Fruit fly (Drosophila melanogaster): Measurements from ENCODE around the gene Arp2.
A peak's percentile ranks its signal among the peaks of the same experiment; 100 is the strongest.

Arp2 gene

dm6 chrX:16583730-16584129 is 30.0 kb upstream of the Arp2 start:
- TF ChIP-seq pan (optimal IDR thresholded peaks at IDR 0.05) (no peak), EcR (GFP tag; optimal IDR thresholded peaks at IDR 0.05) (no peak), psq (optimal IDR thresholded peaks at IDR 0.05) (no peak), Dll (optimal IDR thresholded peaks at IDR 0.05) (no peak), CG8478 (optimal IDR thresholded peaks at IDR 0.05) (no peak), usp (GFP tag; optimal IDR thresholded peaks at IDR 0.05) (no peak)

- TF ChIP-seq usp (GFP tag; optimal IDR thresholded peaks at IDR 0.05) (no peak), Dll (optimal IDR thresholded peaks at IDR 0.05) (no peak), pan (optimal IDR thresholded peaks at IDR 0.05) (no peak), CG8478 (optimal IDR thresholded peaks at IDR 0.05) (no peak), EcR (GFP tag; optimal IDR thresholded peaks at IDR 0.05) (no peak), psq (optimal IDR thresholded peaks at IDR 0.05) (no peak)
Observed at dm6 chrX:16582145-16582544, 28.4 kb upstream of the Arp2 start.

DNA sequence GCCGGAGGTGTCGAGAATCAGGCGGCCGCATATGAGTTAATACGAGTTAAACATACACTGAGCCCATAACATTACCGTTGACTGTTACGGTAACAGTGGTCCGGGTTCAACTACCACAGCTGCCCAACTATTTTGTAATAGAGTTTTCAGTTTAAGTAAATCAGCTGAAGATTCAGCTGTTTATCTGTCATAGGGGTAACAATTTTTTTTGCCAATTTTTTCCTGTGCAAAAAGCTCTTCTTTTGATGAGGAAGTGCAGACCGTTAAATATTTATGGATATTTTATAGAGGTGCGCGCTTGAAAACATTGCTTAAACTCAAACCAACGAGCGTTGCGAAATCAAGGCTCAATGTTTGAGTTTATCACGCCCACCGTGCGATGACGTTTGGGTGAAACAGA is 27.9 kb upstream of the Arp2 start:
- no peak for TF ChIP-seq pan (optimal IDR thresholded peaks at IDR 0.05)
- TF ChIP-seq usp (GFP tag; optimal IDR thresholded peaks at IDR 0.05), result no peak
- no peak for TF ChIP-seq EcR (GFP tag; optimal IDR thresholded peaks at IDR 0.05)
- TF ChIP-seq CG8478 (optimal IDR thresholded peaks at IDR 0.05), result no peak
- no peak for TF ChIP-seq Dll (optimal IDR thresholded peaks at IDR 0.05)
- no peak for TF ChIP-seq psq (optimal IDR thresholded peaks at IDR 0.05)

DNA sequence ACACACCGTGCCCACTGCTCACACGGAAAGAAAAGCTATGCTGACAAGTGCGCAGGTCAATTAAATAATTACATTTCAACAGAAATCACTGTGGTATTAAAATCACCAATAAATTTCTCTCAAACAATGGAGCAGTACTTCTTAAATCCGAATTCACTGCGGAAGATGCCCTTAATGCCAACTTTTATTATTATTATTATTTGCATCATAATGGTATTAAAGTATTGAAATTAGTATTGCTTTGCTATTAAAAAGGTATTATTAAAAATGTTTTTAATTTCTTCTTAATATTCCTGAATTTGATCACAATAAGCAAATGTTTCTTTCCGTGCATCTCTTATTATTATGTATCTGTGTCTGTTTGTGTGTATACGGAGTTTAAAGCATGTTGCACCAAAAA is 26.2 kb upstream of the Arp2 start:
- TF ChIP-seq EcR (GFP tag; optimal IDR thresholded peaks at IDR 0.05), result no peak
- no peak for TF ChIP-seq pan (optimal IDR thresholded peaks at IDR 0.05)
- TF ChIP-seq usp (GFP tag; optimal IDR thresholded peaks at IDR 0.05), result no peak
- TF ChIP-seq psq (optimal IDR thresholded peaks at IDR 0.05), result no peak
- no peak for TF ChIP-seq CG8478 (optimal IDR thresholded peaks at IDR 0.05)
- TF ChIP-seq Dll (optimal IDR thresholded peaks at IDR 0.05), result no peak

DNA sequence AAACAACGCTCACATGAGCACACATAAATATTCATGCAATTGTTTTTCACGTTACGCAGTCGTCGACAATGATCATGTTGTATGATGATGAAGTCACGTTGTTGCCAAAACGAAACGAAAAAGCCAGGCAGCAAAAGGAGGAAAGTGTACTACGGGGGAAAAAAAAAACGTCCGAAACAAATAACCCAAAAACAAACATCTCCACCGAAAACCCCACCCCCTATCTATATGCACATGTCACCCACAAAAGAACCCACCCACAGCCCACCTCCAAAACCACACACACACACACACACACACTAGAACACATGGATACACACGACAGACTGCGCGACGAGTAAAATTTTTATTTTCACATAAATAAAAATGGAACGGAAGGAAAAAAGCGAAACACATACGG is 21.3 kb upstream of the Arp2 start:
- TF ChIP-seq CG8478 (optimal IDR thresholded peaks at IDR 0.05), result no peak

DNA sequence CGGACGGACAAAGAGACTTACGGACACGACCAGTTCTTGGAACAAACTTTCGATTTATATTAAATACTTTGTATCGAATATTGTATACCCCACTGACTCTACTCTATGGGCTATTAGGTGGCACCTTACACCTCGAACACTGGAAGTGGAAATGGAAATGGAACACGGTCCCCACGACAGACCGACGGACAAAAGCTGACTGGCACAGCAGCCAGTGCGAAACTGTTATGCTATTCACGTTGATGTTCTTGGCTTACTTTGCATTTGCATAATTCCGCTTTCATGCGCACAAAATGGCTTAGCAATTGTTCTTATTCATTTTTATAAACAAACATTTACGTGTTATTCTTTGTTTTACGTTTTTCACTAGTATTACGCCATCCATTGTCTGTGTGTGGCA is 20.3 kb upstream of the Arp2 start:
- no peak for TF ChIP-seq pan (optimal IDR thresholded peaks at IDR 0.05)
- no peak for TF ChIP-seq CG8478 (optimal IDR thresholded peaks at IDR 0.05)
- no peak for TF ChIP-seq usp (GFP tag; optimal IDR thresholded peaks at IDR 0.05)
- no peak for TF ChIP-seq EcR (GFP tag; optimal IDR thresholded peaks at IDR 0.05)
- TF ChIP-seq psq (optimal IDR thresholded peaks at IDR 0.05), result no peak
- no peak for TF ChIP-seq Dll (optimal IDR thresholded peaks at IDR 0.05)

- TF ChIP-seq usp (GFP tag; optimal IDR thresholded peaks at IDR 0.05) (no peak), CG8478 (optimal IDR thresholded peaks at IDR 0.05) (no peak), Dll (optimal IDR thresholded peaks at IDR 0.05) (no peak), EcR (GFP tag; optimal IDR thresholded peaks at IDR 0.05) (no peak), psq (optimal IDR thresholded peaks at IDR 0.05) (no peak)
Observed at dm6 chrX:16573659-16574058, 19.9 kb upstream of the Arp2 start.

DNA sequence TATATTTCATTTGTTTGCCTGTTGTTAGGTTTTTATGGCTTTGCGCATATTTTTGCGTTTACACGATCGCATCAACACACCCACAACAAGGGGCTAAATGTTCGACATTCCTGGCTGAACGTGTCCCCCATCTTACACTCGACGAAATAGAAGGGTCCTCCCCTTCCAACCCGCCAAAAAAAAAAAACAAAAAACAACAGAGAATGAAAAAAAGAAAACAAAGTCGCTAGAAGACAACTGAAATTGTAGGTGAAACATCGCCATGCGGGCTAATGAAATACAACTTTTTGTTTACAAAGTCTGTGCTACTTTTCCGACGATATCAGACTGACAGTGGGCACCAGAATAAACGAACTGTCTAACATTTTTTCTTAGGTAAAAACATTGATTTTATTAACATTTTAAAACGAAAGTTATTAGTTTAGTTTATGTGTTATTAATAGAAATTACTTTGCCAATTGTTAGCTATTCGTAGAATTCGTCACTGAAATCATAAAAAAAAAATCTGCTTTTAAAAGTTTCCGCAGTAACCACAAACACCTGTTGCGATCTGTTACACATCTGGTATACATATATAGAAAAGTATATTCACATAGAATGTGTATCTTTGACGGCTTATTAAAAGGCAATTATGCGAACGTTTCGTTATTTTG is 16.9 kb upstream of the Arp2 start:
- TF ChIP-seq pan (optimal IDR thresholded peaks at IDR 0.05) (no peak), EcR (GFP tag; optimal IDR thresholded peaks at IDR 0.05) (no peak), Dll (optimal IDR thresholded peaks at IDR 0.05) (no peak), CG8478 (optimal IDR thresholded peaks at IDR 0.05) (no peak), psq (optimal IDR thresholded peaks at IDR 0.05) (no peak), usp (GFP tag; optimal IDR thresholded peaks at IDR 0.05) (no peak)

dm6 chrX:16565377-16565776 is 11.6 kb upstream of the Arp2 start:
- TF ChIP-seq psq (optimal IDR thresholded peaks at IDR 0.05), result no peak
- TF ChIP-seq Dll (optimal IDR thresholded peaks at IDR 0.05), result no peak
- TF ChIP-seq pan (optimal IDR thresholded peaks at IDR 0.05), result no peak
- no peak for TF ChIP-seq CG8478 (optimal IDR thresholded peaks at IDR 0.05)
- no peak for TF ChIP-seq EcR (GFP tag; optimal IDR thresholded peaks at IDR 0.05)
- no peak for TF ChIP-seq usp (GFP tag; optimal IDR thresholded peaks at IDR 0.05)

DNA sequence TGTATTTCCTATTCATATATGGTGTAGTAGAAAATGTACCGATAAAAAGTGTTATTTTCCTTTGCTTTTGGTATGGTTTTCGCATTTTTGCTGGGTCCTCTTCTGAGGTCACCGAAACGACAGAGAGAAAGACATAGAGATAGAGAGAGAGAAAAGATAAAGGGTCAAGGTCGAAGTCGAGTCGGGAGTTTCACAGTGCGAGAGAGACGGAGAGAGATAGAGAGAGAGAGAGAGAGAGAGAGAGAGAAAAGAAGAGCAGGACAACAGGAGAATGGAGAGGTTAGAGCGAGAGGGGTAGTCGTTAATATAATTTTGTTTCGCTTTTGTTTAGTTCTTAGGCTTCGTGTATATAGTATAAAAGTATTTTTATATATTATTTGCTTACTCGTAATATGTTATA is 8.5 kb upstream of the Arp2 start:
- TF ChIP-seq pan (optimal IDR thresholded peaks at IDR 0.05), result no peak
- TF ChIP-seq Dll (optimal IDR thresholded peaks at IDR 0.05), result no peak
- no peak for TF ChIP-seq psq (optimal IDR thresholded peaks at IDR 0.05)
- TF ChIP-seq EcR (GFP tag; optimal IDR thresholded peaks at IDR 0.05), result no peak

- TF ChIP-seq CG8478 (optimal IDR thresholded peaks at IDR 0.05), result no peak
- peak; percentile 98 for TF ChIP-seq Dll (optimal IDR thresholded peaks at IDR 0.05)
- no peak for TF ChIP-seq usp (GFP tag; optimal IDR thresholded peaks at IDR 0.05)
- no peak for TF ChIP-seq pan (optimal IDR thresholded peaks at IDR 0.05)
- no peak for TF ChIP-seq EcR (GFP tag; optimal IDR thresholded peaks at IDR 0.05)
- no peak for TF ChIP-seq psq (optimal IDR thresholded peaks at IDR 0.05)
Observed at dm6 chrX:16559514-16560510, 6.0 kb upstream of the Arp2 start, which contains the start of gene Pp2B-14D. TSS of gene Pp2B-14D (minus strand) at chrX:16560016.

dm6 chrX:16552968-16553417 is 775 bp downstream of the Arp2 start:
- TF ChIP-seq Dll (optimal IDR thresholded peaks at IDR 0.05), result no peak
- peak; percentile 95 to 99 for TF ChIP-seq EcR (GFP tag; optimal IDR thresholded peaks at IDR 0.05)
